Worm (Caenorhabditis elegans) whole organism, midembryonic: ENCODE data around the gene C49F5.8.

Experiments used
- T22C8.4 ChIP-seq: fragments of 200-800 bp; sonication (Bioruptor generic); IDR thresholded peaks from 2 replicates; pipeline ENCODE4 v1.3.6; 2022; ENCODE audit warnings: missing genetic modification characterization, missing compliant biosample characterization
- cog-1 ChIP-seq: sonication (generic microtip); optimal IDR thresholded peaks from 2 replicates; lab custom pipeline; 2016; ENCODE audit warnings: missing genetic modification characterization, missing compliant biosample characterization
- flt-1 ChIP-seq: fragments of 200-800 bp; sonication (Bioruptor generic); IDR thresholded peaks from 2 replicates; pipeline ENCODE4 v1.3.6; 2022; ENCODE audit warnings: missing genetic modification characterization, missing compliant biosample characterization
- klf-2 ChIP-seq: fragments of 200-800 bp; sonication (Bioruptor generic); conservative IDR thresholded peaks from 2 replicates; pipeline ENCODE4 v1.3.6; 2022; ENCODE audit warnings: missing genetic modification reagents, missing genetic modification characterization, missing compliant biosample characterization
- med-1 ChIP-seq: sonication (generic microtip); optimal IDR thresholded peaks from 2 replicates; lab custom pipeline; 2017; ENCODE audit warnings: missing genetic modification characterization, mild to moderate bottlenecking, missing compliant biosample characterization, antibody characterized with exemption, missing genetic modification reagents; ENCODE audit not compliant: insufficient read depth
- ref-1 ChIP-seq: fragments of 200-800 bp; sonication (Bioruptor generic); conservative IDR thresholded peaks from 2 replicates; pipeline ENCODE4 v1.3.6; 2022; ENCODE audit warnings: missing genetic modification reagents, missing genetic modification characterization, missing compliant biosample characterization
- ztf-23 ChIP-seq: fragments of 200-800 bp; sonication (Bioruptor generic); IDR thresholded peaks from 2 replicates; pipeline ENCODE4 v1.3.6; 2022; ENCODE audit warnings: missing genetic modification reagents, missing genetic modification characterization, missing compliant biosample characterization
- ztf-29 ChIP-seq: fragments of 200-800 bp; sonication (Bioruptor generic); IDR thresholded peaks from 2 replicates; pipeline ENCODE4 v1.3.6; 2022; ENCODE audit warnings: missing genetic modification reagents, missing genetic modification characterization, missing compliant biosample characterization

DNA sequence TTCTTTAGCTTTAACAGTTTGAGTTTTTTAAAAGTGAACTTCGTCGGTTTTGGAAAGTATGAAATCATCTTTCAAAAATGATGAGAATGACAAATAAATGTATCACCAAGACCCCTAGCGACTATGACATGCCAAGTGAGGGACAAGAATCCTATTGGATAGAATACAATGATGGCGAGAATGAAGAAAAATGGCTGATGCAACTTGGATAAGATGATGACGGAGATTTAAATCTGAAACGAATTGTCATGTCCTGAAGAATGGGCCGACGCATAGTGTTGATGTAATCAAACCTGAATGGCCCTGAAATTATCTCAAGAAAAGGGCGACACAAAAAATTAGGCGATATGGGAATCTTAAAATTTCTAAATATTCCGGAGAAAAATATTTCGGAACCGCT lies 3.7 kb downstream of the C49F5.8 start:
- no peak for TF ChIP-seq ref-1 (GFP tag; lab: Robert Waterston, UW)
- TF ChIP-seq med-1 (GFP tag; lab: Kevin White, UChicago): no peak
- TF ChIP-seq flt-1: no peak
- TF ChIP-seq klf-2 (GFP tag; lab: Robert Waterston, UW): no peak
- no peak for TF ChIP-seq ztf-29
- no peak for TF ChIP-seq cog-1 (tag; lab: Kevin White, UChicago)
- TF ChIP-seq ztf-23 (GFP tag; lab: Robert Waterston, UW): no peak
- no peak for TF ChIP-seq T22C8.4 (GFP tag; lab: Robert Waterston, UW)
